Worm (Caenorhabditis elegans): ENCODE results near the gene srsx-16.

DNA sequence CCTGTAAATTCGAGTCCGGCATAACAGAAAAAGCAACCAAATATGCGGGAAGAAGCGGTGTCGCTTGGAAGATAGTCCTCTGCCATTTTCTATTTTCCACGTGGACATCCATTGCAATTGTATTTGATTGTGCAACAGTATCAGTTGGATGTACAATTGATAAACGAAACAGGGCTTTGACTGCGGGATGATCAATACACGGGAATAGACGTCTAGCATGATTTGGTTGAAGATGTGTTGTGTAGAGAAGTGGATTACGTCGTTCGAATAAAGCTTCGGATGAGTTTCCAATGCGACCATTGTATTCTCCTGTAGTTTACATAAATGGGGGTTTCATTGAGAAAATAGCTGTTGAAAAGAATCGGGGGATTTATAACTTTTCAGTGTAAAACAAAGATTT lies 46.9 kb downstream of the srsx-16 start:
- no peak for TF ChIP-seq ceh-28 (tag; optimal IDR thresholded peaks at IDR 0.05)
- TF ChIP-seq nhr-41 (GFP tag; IDR thresholded peaks at IDR 0.05): no peak
- TF ChIP-seq ama-1 (optimal IDR thresholded peaks at IDR 0.05): no peak
- TF ChIP-seq nhr-25 (tag; optimal IDR thresholded peaks at IDR 0.05; ENCODE audit: borderline replicate concordance, insufficient read depth): no peak
- no peak for TF ChIP-seq pha-4 (GFP tag; IDR thresholded peaks at IDR 0.05)
- no peak for TF ChIP-seq pha-4 (tag; optimal IDR thresholded peaks at IDR 0.05)
- TF ChIP-seq nhr-28 (tag; optimal IDR thresholded peaks at IDR 0.05): no peak
- no peak for TF ChIP-seq zip-2 (tag; optimal IDR thresholded peaks at IDR 0.05)
- no peak for TF ChIP-seq nhr-11 (tag; optimal IDR thresholded peaks at IDR 0.05)
- no peak for TF ChIP-seq spr-1 (tag; optimal IDR thresholded peaks at IDR 0.05)
- TF ChIP-seq D1046.2 (GFP tag; IDR thresholded peaks at IDR 0.05): no peak
- TF ChIP-seq unc-39 (tag; optimal IDR thresholded peaks at IDR 0.05): no peak
- TF ChIP-seq ZK546.5 (tag; optimal IDR thresholded peaks at IDR 0.05): no peak

All from whole organism, L4 larva.